Worm (Caenorhabditis elegans): Measurements from ENCODE around the gene Y51A2D.21.

- no peak for TF ChIP-seq ceh-48 (tag; optimal IDR thresholded peaks at IDR 0.05)
- no peak for TF ChIP-seq nfya-1 (tag; optimal IDR thresholded peaks at IDR 0.05)
- no peak for TF ChIP-seq ahr-1 (tag; optimal IDR thresholded peaks at IDR 0.05)
- no peak for TF ChIP-seq gmeb-2 (tag; optimal IDR thresholded peaks at IDR 0.05)
- no peak for TF ChIP-seq elt-2 (tag; optimal IDR thresholded peaks at IDR 0.05)
- no peak for TF ChIP-seq pqm-1 (tag; optimal IDR thresholded peaks at IDR 0.05)
- no peak for TF ChIP-seq Y22D7AL.16 (tag; optimal IDR thresholded peaks at IDR 0.05)
- TF ChIP-seq lin-11 (tag; optimal IDR thresholded peaks at IDR 0.05): no peak
- TF ChIP-seq unc-3 (GFP tag; conservative IDR thresholded peaks at IDR 0.05): no peak
- no peak for TF ChIP-seq unc-3 (tag; optimal IDR thresholded peaks at IDR 0.05)
- TF ChIP-seq pha-4 (tag; optimal IDR thresholded peaks at IDR 0.05): no peak
- TF ChIP-seq mec-3 (tag; optimal IDR thresholded peaks at IDR 0.05; ENCODE audit: borderline replicate concordance): no peak
- no peak for TF ChIP-seq ceh-31 (tag; optimal IDR thresholded peaks at IDR 0.05)
These were observed 15.3 kb downstream of the Y51A2D.21 start for ce11 chrV:18586954-18587353.

Data from whole organism, late embryonic.